Worm (Caenorhabditis elegans) whole organism, young adult: ENCODE measurements around the gene R02D5.1.

Experiments
- C06A6.2 ChIP-seq: fragments of 200-800 bp; sonication (Bioruptor generic); conservative IDR thresholded peaks from 2 replicates; pipeline ENCODE4 v1.3.6; 2022; ENCODE audit warnings: missing genetic modification characterization, missing compliant biosample characterization
- D2030.7 ChIP-seq: fragments of 200-800 bp; sonication (Bioruptor generic); IDR thresholded peaks from 2 replicates; pipeline ENCODE4 v1.3.6; 2022; ENCODE audit warnings: missing genetic modification reagents, missing genetic modification characterization, missing compliant biosample characterization
- F33H1.4 ChIP-seq: fragments of 200-800 bp; sonication (Bioruptor generic); IDR thresholded peaks from 2 replicates; pipeline ENCODE4 v1.3.6; 2022; ENCODE audit warnings: missing genetic modification reagents, missing genetic modification characterization, missing compliant biosample characterization
- K11D2.4 ChIP-seq: fragments of 200-800 bp; sonication (Bioruptor generic); IDR thresholded peaks from 2 replicates; pipeline ENCODE4 v1.3.6; 2022; ENCODE audit warnings: missing genetic modification reagents, missing genetic modification characterization, missing compliant biosample characterization
- Y53G8AR.9 ChIP-seq: fragments of 200-800 bp; sonication (Bioruptor generic); conservative IDR thresholded peaks from 2 replicates; pipeline ENCODE4 v1.3.6; 2022; ENCODE audit warnings: missing genetic modification reagents, missing genetic modification characterization, missing compliant biosample characterization
- Y79H2A.3 ChIP-seq: fragments of 200-800 bp; sonication (Bioruptor generic); conservative IDR thresholded peaks from 2 replicates; pipeline ENCODE4 v1.3.6; 2022; ENCODE audit warnings: missing genetic modification reagents, missing genetic modification characterization, missing compliant biosample characterization
- attf-6 ChIP-seq: fragments of 200-800 bp; sonication (Bioruptor generic); IDR thresholded peaks from 2 replicates; pipeline ENCODE4 v1.3.6; 2022; ENCODE audit warnings: missing genetic modification reagents, missing genetic modification characterization, missing compliant biosample characterization
- bed-2 ChIP-seq: fragments of 200-800 bp; sonication (Bioruptor generic); IDR thresholded peaks from 2 replicates; pipeline ENCODE4 v1.3.6; 2022; ENCODE audit warnings: missing genetic modification reagents, missing genetic modification characterization, missing compliant biosample characterization
- ceh-100 ChIP-seq: fragments of 200-800 bp; sonication (Bioruptor generic); IDR thresholded peaks from 2 replicates; pipeline ENCODE4 v1.3.6; 2022; ENCODE audit warnings: missing genetic modification reagents, missing genetic modification characterization, missing compliant biosample characterization
- dox-1 ChIP-seq: fragments of 200-800 bp; sonication (Bioruptor generic); IDR thresholded peaks from 2 replicates; pipeline ENCODE4 v1.3.6; 2022; ENCODE audit warnings: missing genetic modification reagents, missing genetic modification characterization, missing compliant biosample characterization
- dpff-1 ChIP-seq: sonication (generic microtip); optimal IDR thresholded peaks from 2 replicates; lab custom pipeline; 2017; ENCODE audit warnings: mild to moderate bottlenecking, missing genetic modification characterization, missing compliant biosample characterization
- egl-44 ChIP-seq: fragments of 200-800 bp; sonication (Bioruptor generic); IDR thresholded peaks from 2 replicates; pipeline ENCODE4 v1.3.6; 2022; ENCODE audit warnings: missing genetic modification reagents, missing genetic modification characterization, missing compliant biosample characterization
- egrh-3 ChIP-seq: fragments of 200-800 bp; sonication (Bioruptor generic); IDR thresholded peaks from 2 replicates; pipeline ENCODE4 v1.3.6; 2022; ENCODE audit warnings: missing genetic modification reagents, missing genetic modification characterization, missing compliant biosample characterization
- ekl-4 ChIP-seq: fragments of 200-800 bp; sonication (Bioruptor generic); IDR thresholded peaks from 2 replicates; pipeline ENCODE4 v1.3.6; 2022; ENCODE audit warnings: missing genetic modification reagents, missing genetic modification characterization, missing compliant biosample characterization
- gei-17 ChIP-seq: fragments of 200-800 bp; sonication (Bioruptor generic); optimal IDR thresholded peaks from 2 replicates; lab custom pipeline; 2018; ENCODE audit warnings: mild to moderate bottlenecking, missing genetic modification characterization, missing compliant biosample characterization
- him-1 ChIP-seq: sonication (generic microtip); optimal IDR thresholded peaks from 2 replicates; lab custom pipeline; 2016; ENCODE audit warnings: missing genotype, missing genetic modification reagents, missing genetic modification characterization, missing compliant biosample characterization
- hrde-1 ChIP-seq: sonication (generic microtip); optimal IDR thresholded peaks from 2 replicates; lab custom pipeline; 2016; ENCODE audit warnings: missing genetic modification characterization, mild to moderate bottlenecking, missing compliant biosample characterization, moderate library complexity, missing genotype, missing genetic modification reagents, borderline replicate concordance
- hsf-1 ChIP-seq: fragments of 200-800 bp; sonication (Bioruptor generic); IDR thresholded peaks from 2 replicates; pipeline ENCODE4 v1.3.6; 2022; ENCODE audit warnings: missing genetic modification reagents, missing genetic modification characterization, missing compliant biosample characterization
- lin-54 ChIP-seq: fragments of 200-800 bp; sonication (Bioruptor generic); optimal IDR thresholded peaks from 2 replicates; lab custom pipeline; 2018; ENCODE audit warnings: mild to moderate bottlenecking, missing genetic modification characterization, missing compliant biosample characterization
- madf-6 ChIP-seq: fragments of 200-800 bp; sonication (Bioruptor generic); IDR thresholded peaks from 2 replicates; pipeline ENCODE4 v1.3.6; 2022; ENCODE audit warnings: missing genetic modification reagents, missing genetic modification characterization, missing compliant biosample characterization
- madf-8 ChIP-seq: fragments of 200-800 bp; sonication (Bioruptor generic); conservative IDR thresholded peaks from 2 replicates; pipeline ENCODE4 v1.3.6; 2022; ENCODE audit warnings: missing genetic modification reagents, missing genetic modification characterization, missing compliant biosample characterization
- mxl-1 ChIP-seq: sonication (generic microtip); optimal IDR thresholded peaks from 2 replicates; lab custom pipeline; 2016; ENCODE audit warnings: missing genetic modification characterization, missing compliant biosample characterization
- nfyb-1 ChIP-seq: fragments of 200-800 bp; sonication (Bioruptor generic); IDR thresholded peaks from 2 replicates; pipeline ENCODE4 v1.3.6; 2022; ENCODE audit warnings: missing genetic modification reagents, missing genetic modification characterization, missing compliant biosample characterization
- nhr-120 ChIP-seq: fragments of 200-800 bp; sonication (Bioruptor generic); IDR thresholded peaks from 2 replicates; pipeline ENCODE4 v1.3.6; 2022; ENCODE audit warnings: missing genetic modification characterization, missing compliant biosample characterization
- nhr-90 ChIP-seq: sonication (generic microtip); optimal IDR thresholded peaks from 2 replicates; lab custom pipeline; 2016; ENCODE audit warnings: missing genotype, mild to moderate bottlenecking, missing genetic modification characterization, missing compliant biosample characterization
- rcor-1 ChIP-seq: fragments of 200-800 bp; sonication (Bioruptor generic); IDR thresholded peaks from 2 replicates; pipeline ENCODE4 v1.3.6; 2022; ENCODE audit warnings: missing genetic modification reagents, missing genetic modification characterization, missing compliant biosample characterization
- repo-1 ChIP-seq: sonication (generic microtip); optimal IDR thresholded peaks from 2 replicates; lab custom pipeline; 2017; ENCODE audit warnings: mild to moderate bottlenecking, missing genetic modification characterization, missing compliant biosample characterization
- snpc-1.1 ChIP-seq: sonication (generic microtip); optimal IDR thresholded peaks from 2 replicates; lab custom pipeline; 2017; ENCODE audit warnings: missing genetic modification characterization, mild to moderate bottlenecking, missing compliant biosample characterization, antibody characterized with exemption, moderate library complexity, missing genotype, missing genetic modification reagents; ENCODE audit not compliant: insufficient read depth
- snpc-1.3 ChIP-seq: sonication (generic microtip); optimal IDR thresholded peaks from 2 replicates; lab custom pipeline; 2017; ENCODE audit warnings: missing genetic modification characterization, mild to moderate bottlenecking, missing compliant biosample characterization, antibody characterized with exemption, moderate library complexity, missing genotype, missing genetic modification reagents; ENCODE audit not compliant: insufficient read depth
- snpc-3.4 ChIP-seq: sonication (generic microtip); optimal IDR thresholded peaks from 2 replicates; lab custom pipeline; 2017; ENCODE audit warnings: missing genetic modification characterization, mild to moderate bottlenecking, missing compliant biosample characterization, antibody characterized with exemption, moderate library complexity, missing genotype, missing genetic modification reagents
- snpc-4 ChIP-seq, 5 experiments: fragments of 150-350 bp in 1 of 5; sonication (generic microtip) in 4 of 5; optimal IDR thresholded peaks; 2 replicates each; lab custom pipeline; 2014 to 2018; ENCODE audit warnings: missing genetic modification characterization in 5 of 5, missing biosample characterization in 3 of 5, antibody characterized with exemption in 2 of 5, mild to moderate bottlenecking in 2 of 5, missing compliant biosample characterization in 2 of 5, missing genotype in 2 of 5, moderate library complexity in 2 of 5, missing genetic modification reagents in 1 of 5
- sptf-2 ChIP-seq: fragments of 200-800 bp; sonication (Bioruptor generic); optimal IDR thresholded peaks from 2 replicates; lab custom pipeline; 2018; ENCODE audit warnings: mild to moderate bottlenecking, missing genetic modification characterization, missing compliant biosample characterization
- xnd-1 ChIP-seq: sonication (generic microtip); optimal IDR thresholded peaks from 2 replicates; lab custom pipeline; 2016; ENCODE audit warnings: missing genotype, missing genetic modification reagents, missing genetic modification characterization, missing compliant biosample characterization
- zfh-2 ChIP-seq: fragments of 200-800 bp; sonication (Bioruptor generic); conservative IDR thresholded peaks from 2 replicates; pipeline ENCODE4 v1.3.6; 2022; ENCODE audit warnings: missing genetic modification reagents, missing genetic modification characterization, missing compliant biosample characterization
- ztf-25 ChIP-seq: fragments of 200-800 bp; sonication (Bioruptor generic); IDR thresholded peaks from 2 replicates; pipeline ENCODE4 v1.3.6; 2022; ENCODE audit warnings: missing genetic modification reagents, missing genetic modification characterization, missing compliant biosample characterization

The R02D5.1 gene

DNA sequence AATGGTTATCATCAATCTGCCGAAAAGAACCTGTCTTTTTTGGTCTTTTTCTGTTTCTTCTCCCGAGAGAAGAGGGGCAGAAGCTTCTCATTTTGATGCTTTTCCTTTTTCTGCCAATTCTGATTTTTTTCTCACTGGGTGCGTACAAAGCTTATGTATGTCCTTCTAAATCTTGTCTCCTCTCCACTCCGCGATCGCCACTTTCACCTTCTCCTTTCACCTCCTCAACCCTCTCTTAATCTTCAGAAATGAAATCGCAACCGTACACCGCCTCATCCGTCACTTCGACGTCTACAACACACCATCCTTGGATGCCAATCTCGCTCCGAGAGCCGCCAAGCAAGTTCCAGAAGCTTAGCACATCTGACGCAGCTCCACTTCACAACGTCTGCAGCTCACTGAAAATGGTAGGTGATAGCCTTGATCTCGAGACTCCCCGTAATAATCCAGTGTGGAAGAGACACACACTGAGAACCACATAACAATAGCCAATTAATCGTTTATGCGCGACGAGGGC is at the start of gene R02D5.1:
R02D5.1 (plus strand) TSS at position 245 of the 517 bp plus-strand sequence.
- 0 out of 2 replicates have a peak, but pooled peaks have one; percentile 48 for TF ChIP-seq ztf-25
- no peak for TF ChIP-seq attf-6 (GFP tag; lab: Robert Waterston, UW)

- peak; percentile 17 for TF ChIP-seq him-1 (tag; lab: Kevin White, UChicago)
- TF ChIP-seq F33H1.4, result 0 out of 2 replicates have a peak, but pooled peaks have one; percentile 11
- no peak for TF ChIP-seq C06A6.2 (GFP tag; lab: Robert Waterston, UW)
- no peak for TF ChIP-seq sptf-2
- peak; percentile 5 for TF ChIP-seq xnd-1 (tag; lab: Kevin White, UChicago)
- no peak for TF ChIP-seq snpc-4 (GFP tag; optimal IDR thresholded peaks at IDR 0.05; lab: Kevin White, UChicago)
- peak in 1 of 4 experiments; percentile 13 for TF ChIP-seq snpc-4 (tag; optimal IDR thresholded peaks at IDR 0.05; lab: Kevin White, UChicago)
- no peak for TF ChIP-seq dpff-1 (tag; lab: Kevin White, UChicago)
- TF ChIP-seq madf-6 (GFP tag; lab: Robert Waterston, UW), result 0 out of 2 replicates have a peak, but pooled peaks have one; percentile 28
- peak; percentile 9 for TF ChIP-seq lin-54 (GFP tag; lab: Kevin White, UChicago)
- peak; percentile 66 for TF ChIP-seq hrde-1 (tag; lab: Kevin White, UChicago)
- TF ChIP-seq, all 124 proteins: peak for 7
These were observed 47.9 kb upstream of the R02D5.1 start for ce11 chrV:14460122-14460521.

DNA sequence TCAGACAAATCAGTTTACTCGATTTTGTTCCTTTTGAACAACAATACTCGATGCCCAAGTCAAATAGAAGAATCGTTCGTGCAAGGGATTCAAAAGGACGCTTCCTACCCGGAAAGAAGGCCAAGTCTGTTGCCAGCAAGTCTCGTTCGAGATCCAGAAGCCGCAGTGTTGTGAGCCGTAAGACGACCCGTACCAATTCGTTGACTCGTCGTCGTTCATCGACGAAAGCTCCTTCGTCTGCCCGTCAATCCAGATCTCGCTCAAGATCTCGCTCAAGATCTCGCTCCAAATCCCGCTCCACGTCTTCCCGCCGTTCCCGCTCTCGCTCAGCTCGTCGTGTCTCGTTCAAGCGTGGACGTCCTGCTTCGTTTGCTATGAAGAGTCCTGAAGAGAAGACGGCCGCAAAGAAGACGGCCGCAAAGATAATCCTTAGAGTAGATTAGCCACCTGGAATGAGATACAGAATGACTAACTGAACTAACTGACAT is 47.4 kb upstream of the R02D5.1 start, which contains the start of gene F08H9.2:
F08H9.2 (plus strand) TSS at position 51 of the 488 bp plus-strand sequence.
- TF ChIP-seq madf-8 (no peak), nhr-120 (GFP tag; lab: Robert Waterston, UW) (no peak), nfyb-1 (GFP tag; lab: Robert Waterston, UW) (0 out of 2 replicates have a peak, but pooled peaks have one; percentile 15), zfh-2 (GFP tag; lab: Robert Waterston, UW) (peak; percentile 76)

- TF ChIP-seq gei-17 (GFP tag; lab: Kevin White, UChicago), result no peak
- TF ChIP-seq Y53G8AR.9 (GFP tag; lab: Robert Waterston, UW), result no peak
- no peak for TF ChIP-seq snpc-3.4 (tag; lab: Kevin White, UChicago)
- no peak for TF ChIP-seq mxl-1 (tag; lab: Kevin White, UChicago)
- no peak for TF ChIP-seq him-1 (tag; lab: Kevin White, UChicago)
- TF ChIP-seq madf-6 (GFP tag; lab: Robert Waterston, UW), result no peak
- no peak for TF ChIP-seq hsf-1 (GFP tag; lab: Robert Waterston, UW)
- TF ChIP-seq snpc-1.3 (tag; lab: Kevin White, UChicago), result no peak
- no peak for TF ChIP-seq snpc-4 (GFP tag; optimal IDR thresholded peaks at IDR 0.05; lab: Kevin White, UChicago)
- TF ChIP-seq snpc-4 (tag; optimal IDR thresholded peaks at IDR 0.05; lab: Kevin White, UChicago), result no peak
- TF ChIP-seq egl-44, result no peak
- TF ChIP-seq dpff-1 (tag; lab: Kevin White, UChicago), result no peak
- TF ChIP-seq lin-54 (GFP tag; lab: Kevin White, UChicago), result no peak
- TF ChIP-seq K11D2.4 (GFP tag; lab: Robert Waterston, UW), result no peak
- TF ChIP-seq nhr-90 (tag; lab: Kevin White, UChicago), result no peak
These were observed 45.4 kb upstream of the R02D5.1 start for ce11 chrV:14462653-14463052.

DNA sequence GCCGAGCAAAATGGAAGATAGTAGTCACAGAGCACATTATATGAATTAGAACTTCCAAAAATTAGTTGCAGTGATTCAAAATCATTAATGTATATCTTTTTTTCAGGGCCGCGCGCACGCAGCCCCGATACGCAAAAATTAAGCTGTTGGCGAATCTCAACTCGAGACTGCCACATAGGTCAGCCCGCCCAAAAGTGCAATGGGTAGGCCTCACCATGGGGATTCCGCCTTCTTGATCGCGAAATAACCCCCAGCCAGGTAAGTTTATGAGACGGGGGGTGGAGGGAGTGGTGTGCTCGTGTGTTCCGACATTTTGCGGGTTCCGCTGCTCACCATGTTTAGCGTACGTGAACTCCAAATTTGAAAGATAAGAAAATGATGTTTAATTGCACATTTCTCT is 45.0 kb upstream of the R02D5.1 start, which contains the start of gene F08H9.3:
F08H9.3 (minus strand) TSS at position 252 of the 400 bp plus-strand sequence.
- TF ChIP-seq egl-44 (0 out of 2 replicates have a peak, but pooled peaks have one; percentile 63), rcor-1 (GFP tag; lab: Robert Waterston, UW) (peak; percentile 55; the same call in 1 of the 2 replicates), attf-6 (GFP tag; lab: Robert Waterston, UW) (peak; percentile 88), snpc-1.1 (tag; lab: Kevin White, UChicago) (peak; percentile 93), bed-2 (GFP tag; lab: Robert Waterston, UW) (0 out of 2 replicates have a peak, but pooled peaks have one; percentile 48), madf-6 (GFP tag; lab: Robert Waterston, UW) (peak; percentile 77), egrh-3 (GFP tag; lab: Robert Waterston, UW) (peak; percentile 62), ceh-100 (peak; percentile 63), repo-1 (tag; lab: Kevin White, UChicago) (peak; percentile 18), hsf-1 (GFP tag; lab: Robert Waterston, UW) (peak; percentile 57; the same call in 1 of the 2 replicates), Y79H2A.3 (GFP tag; lab: Robert Waterston, UW) (peak; percentile 82), ekl-4 (GFP tag; lab: Robert Waterston, UW) (peak; percentile 75; the same call in 1 of the 2 replicates), lin-54 (GFP tag; lab: Kevin White, UChicago) (peak; percentile 27), him-1 (tag; lab: Kevin White, UChicago) (peak; percentile 90), D2030.7 (GFP tag; lab: Robert Waterston, UW) (peak; percentile 82), nfyb-1 (GFP tag; lab: Robert Waterston, UW) (0 out of 2 replicates have a peak, but pooled peaks have one; percentile 58), madf-8 (peak; percentile 35; the same call in 1 of the 2 replicates), dox-1 (GFP tag; lab: Robert Waterston, UW) (peak; percentile 84)
